Worm (Caenorhabditis elegans) whole organism, mixed stage, embryonic: ENCODE measurements around the gene T24C4.2.

Experiments used
- bed-3 ChIP-seq: fragments of 200-800 bp; sonication (Bioruptor generic); optimal IDR thresholded peaks from 3 replicates; lab custom pipeline; 2018; ENCODE audit warnings: mild to moderate bottlenecking, missing genetic modification characterization, moderate library complexity, missing compliant biosample characterization
- ceh-39 ChIP-seq: fragments of 150-350 bp; optimal IDR thresholded peaks from 2 replicates; lab custom pipeline; 2014; ENCODE audit warnings: missing biosample characterization, missing genetic modification characterization
- ceh-43 ChIP-seq: fragments of 200-800 bp; sonication (Bioruptor generic); optimal IDR thresholded peaks from 2 replicates; lab custom pipeline; 2018; ENCODE audit warnings: mild to moderate bottlenecking, missing genetic modification characterization, moderate library complexity, missing compliant biosample characterization
- ceh-83 ChIP-seq: fragments of 200-800 bp; sonication (Bioruptor generic); optimal IDR thresholded peaks from 2 replicates; lab custom pipeline; 2018; ENCODE audit warnings: mild to moderate bottlenecking, missing genetic modification characterization, missing compliant biosample characterization
- ces-1 ChIP-seq: fragments of 150-350 bp; optimal IDR thresholded peaks from 2 replicates; lab custom pipeline; 2014; ENCODE audit warnings: missing biosample characterization, missing genetic modification reagents, missing genetic modification characterization
- cnd-1 ChIP-seq: fragments of 200-800 bp; sonication (Bioruptor generic); optimal IDR thresholded peaks from 2 replicates; lab custom pipeline; 2018; ENCODE audit warnings: mild to moderate bottlenecking, missing genetic modification characterization, missing compliant biosample characterization
- drap-1 ChIP-seq: fragments of 200-800 bp; sonication (Bioruptor generic); optimal IDR thresholded peaks from 3 replicates; lab custom pipeline; 2018; ENCODE audit warnings: mild to moderate bottlenecking, missing genetic modification characterization, missing compliant biosample characterization
- elt-1 ChIP-seq: sonication (generic microtip); optimal IDR thresholded peaks from 2 replicates; lab custom pipeline; 2017; ENCODE audit warnings: missing genetic modification characterization, mild to moderate bottlenecking, missing compliant biosample characterization, antibody characterized with exemption, moderate library complexity, borderline replicate concordance; ENCODE audit not compliant: insufficient read depth
- elt-3 ChIP-seq: fragments of 150-350 bp; optimal IDR thresholded peaks from 2 replicates; lab custom pipeline; 2014; ENCODE audit warnings: missing biosample characterization, missing genetic modification characterization
- ham-2 ChIP-seq: fragments of 200-800 bp; sonication (Bioruptor generic); optimal IDR thresholded peaks from 2 replicates; lab custom pipeline; 2018; ENCODE audit warnings: mild to moderate bottlenecking, missing genetic modification characterization, missing compliant biosample characterization
- lin-13 ChIP-seq: fragments of 150-350 bp; optimal IDR thresholded peaks from 2 replicates; lab custom pipeline; 2014; ENCODE audit warnings: missing biosample characterization, missing genetic modification characterization
- lin-32 ChIP-seq: fragments of 200-800 bp; sonication (Bioruptor generic); optimal IDR thresholded peaks from 2 replicates; lab custom pipeline; 2018; ENCODE audit warnings: mild to moderate bottlenecking, missing genetic modification characterization, missing compliant biosample characterization
- lsy-2 ChIP-seq: fragments of 150-350 bp; optimal IDR thresholded peaks from 2 replicates; lab custom pipeline; 2014; ENCODE audit warnings: missing biosample characterization, missing genetic modification characterization
- mab-5 ChIP-seq: fragments of 150-350 bp; optimal IDR thresholded peaks from 2 replicates; lab custom pipeline; 2014; ENCODE audit warnings: missing biosample characterization, missing genetic modification characterization
- mep-1 ChIP-seq: fragments of 150-350 bp; optimal IDR thresholded peaks from 2 replicates; lab custom pipeline; 2017; ENCODE audit warnings: missing biosample characterization, missing genetic modification reagents, missing genetic modification characterization, inconsistent platforms
- mls-2 ChIP-seq: sonication (generic microtip); optimal IDR thresholded peaks from 2 replicates; lab custom pipeline; 2016; ENCODE audit warnings: mild to moderate bottlenecking, missing genetic modification characterization, moderate library complexity, missing compliant biosample characterization
- nhr-12 ChIP-seq: fragments of 150-350 bp; optimal IDR thresholded peaks from 2 replicates; lab custom pipeline; 2014; ENCODE audit warnings: missing biosample characterization, missing genetic modification characterization
- nhr-2 ChIP-seq: fragments of 150-350 bp; optimal IDR thresholded peaks from 2 replicates; lab custom pipeline; 2014; ENCODE audit warnings: missing biosample characterization, missing genetic modification characterization
- nhr-237 ChIP-seq: fragments of 150-350 bp; optimal IDR thresholded peaks from 2 replicates; lab custom pipeline; 2014; ENCODE audit warnings: missing biosample characterization, missing genetic modification characterization
- nhr-28 ChIP-seq: fragments of 150-350 bp; optimal IDR thresholded peaks from 2 replicates; lab custom pipeline; 2014; ENCODE audit warnings: missing biosample characterization, missing genetic modification characterization
- nhr-76 ChIP-seq: sonication (generic microtip); optimal IDR thresholded peaks from 2 replicates; lab custom pipeline; 2017; ENCODE audit warnings: missing biosample characterization, missing genetic modification characterization
- pha-4 ChIP-seq: fragments of 150-350 bp; optimal IDR thresholded peaks from 2 replicates; lab custom pipeline; 2018; ENCODE audit warnings: missing biosample characterization, missing genetic modification reagents, missing genetic modification characterization
- sem-2 ChIP-seq: fragments of 200-800 bp; sonication (Bioruptor generic); optimal IDR thresholded peaks from 2 replicates; lab custom pipeline; 2018; ENCODE audit warnings: mild to moderate bottlenecking, missing genetic modification characterization, missing compliant biosample characterization
- snpc-4 ChIP-seq: fragments of 150-350 bp; optimal IDR thresholded peaks from 2 replicates; lab custom pipeline; 2014; ENCODE audit warnings: missing biosample characterization, missing genetic modification characterization
- unc-120 ChIP-seq: sonication (generic microtip); optimal IDR thresholded peaks from 2 replicates; lab custom pipeline; 2017; ENCODE audit warnings: missing genetic modification characterization, missing compliant biosample characterization; ENCODE audit not compliant: poor library complexity, severe bottlenecking
- unc-39 ChIP-seq: fragments of 150-350 bp; optimal IDR thresholded peaks from 2 replicates; lab custom pipeline; 2014; ENCODE audit warnings: missing biosample characterization, missing genetic modification characterization
- unc-62 ChIP-seq: fragments of 150-350 bp; optimal IDR thresholded peaks from 2 replicates; lab custom pipeline; 2014; ENCODE audit warnings: missing biosample characterization, missing genetic modification reagents, missing genetic modification characterization
- ztf-11 ChIP-seq: fragments of 150-350 bp; optimal IDR thresholded peaks from 2 replicates; lab custom pipeline; 2014; ENCODE audit warnings: missing biosample characterization, missing genetic modification characterization

Gene T24C4.2

DNA sequence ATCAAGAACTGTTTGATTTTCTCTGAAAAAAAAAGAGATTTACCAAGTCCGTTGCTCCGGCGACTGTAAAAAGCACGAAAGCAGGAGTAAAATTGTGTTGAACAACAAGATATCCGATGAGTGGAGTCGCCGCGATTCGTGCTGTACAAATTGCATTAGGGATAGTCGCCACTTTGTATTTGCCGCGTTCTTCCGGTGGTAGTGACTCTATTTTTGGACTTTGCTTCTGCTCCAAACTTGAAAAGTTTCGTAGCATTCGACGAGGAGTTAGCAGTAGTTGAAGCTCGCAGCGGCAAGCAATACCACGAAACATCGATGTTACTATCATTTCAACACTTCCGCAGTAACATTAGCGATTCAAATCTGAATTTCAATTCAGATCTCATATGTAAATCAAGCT is 39.8 kb upstream of the T24C4.2 start, which contains the start of gene crls-1:
Gene crls-1, minus strand, starts transcription at position 363 of the 400 bp plus-strand sequence.
- TF ChIP-seq bed-3 (GFP tag; lab: Kevin White, UChicago) (no peak), mls-2 (tag; lab: Kevin White, UChicago) (no peak), nhr-12 (tag; lab: Kevin White, UChicago) (no peak), ceh-39 (no peak)

DNA sequence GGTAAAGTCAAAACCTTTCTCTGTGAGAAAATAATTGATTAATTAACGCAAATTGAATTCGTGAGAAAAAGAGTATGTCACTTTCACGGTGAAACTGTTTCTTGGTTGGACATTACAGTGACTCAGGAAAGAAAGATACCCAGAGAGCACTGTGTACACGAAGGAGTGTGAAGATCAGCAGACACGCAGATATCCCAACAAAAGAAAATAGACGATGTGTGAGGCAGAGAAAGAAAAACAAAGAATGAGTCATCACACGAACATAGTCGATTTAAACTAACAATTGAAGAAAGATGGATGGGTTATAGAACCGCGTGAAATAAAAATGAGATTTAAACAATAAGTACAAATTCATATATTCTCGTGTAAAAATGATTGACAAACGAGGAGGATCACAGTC is 38.2 kb upstream of the T24C4.2 start:
- TF ChIP-seq pha-4 (tag; lab: Kevin White, UChicago) (peak; percentile 60), nhr-237 (peak; percentile 24), ceh-39 (no peak)
- TF ChIP-seq, all 35 proteins: peak for 2

DNA sequence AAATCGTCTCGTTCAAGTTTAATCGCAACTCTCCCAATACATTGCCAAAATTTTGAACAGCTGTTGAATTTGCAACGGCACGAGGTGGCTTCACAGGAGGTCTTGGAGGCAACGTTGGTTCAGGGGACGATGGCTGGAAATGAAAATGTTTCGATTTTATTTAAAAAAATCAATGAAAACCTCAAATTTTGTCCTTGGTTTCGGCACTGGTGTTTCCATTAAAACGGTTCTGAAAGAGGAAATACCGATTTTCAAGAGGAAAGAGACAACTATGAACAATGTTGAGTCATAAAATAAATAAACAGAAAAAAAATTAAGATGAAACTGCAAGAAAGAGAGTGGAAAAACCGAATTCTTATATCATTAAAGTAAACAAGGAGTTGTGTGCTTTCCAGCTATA is 37.5 kb upstream of the T24C4.2 start, which contains the start of gene F23H11.4:
Gene F23H11.4, minus strand, starts transcription at position 229 of the 400 bp plus-strand sequence.
- TF ChIP-seq cnd-1 (no peak), nhr-2 (tag; lab: Kevin White, UChicago) (no peak), unc-39 (tag; lab: Kevin White, UChicago) (no peak), ceh-43 (GFP tag; lab: Kevin White, UChicago) (no peak), ceh-39 (no peak), elt-3 (no peak), mep-1 (no peak), nhr-76 (tag; lab: Kevin White, UChicago) (no peak), unc-120 (tag; lab: Kevin White, UChicago) (no peak), ham-2 (no peak), elt-1 (tag; lab: Kevin White, UChicago) (no peak), snpc-4 (tag; lab: Kevin White, UChicago) (no peak), lsy-2 (tag; lab: Kevin White, UChicago) (no peak), ces-1 (GFP tag; lab: Kevin White, UChicago) (no peak), mls-2 (tag; lab: Kevin White, UChicago) (no peak), lin-32 (GFP tag; lab: Kevin White, UChicago) (no peak), ztf-11 (tag; lab: Kevin White, UChicago) (no peak), drap-1 (GFP tag; lab: Kevin White, UChicago) (no peak), unc-62 (GFP tag; lab: Kevin White, UChicago) (no peak)

DNA sequence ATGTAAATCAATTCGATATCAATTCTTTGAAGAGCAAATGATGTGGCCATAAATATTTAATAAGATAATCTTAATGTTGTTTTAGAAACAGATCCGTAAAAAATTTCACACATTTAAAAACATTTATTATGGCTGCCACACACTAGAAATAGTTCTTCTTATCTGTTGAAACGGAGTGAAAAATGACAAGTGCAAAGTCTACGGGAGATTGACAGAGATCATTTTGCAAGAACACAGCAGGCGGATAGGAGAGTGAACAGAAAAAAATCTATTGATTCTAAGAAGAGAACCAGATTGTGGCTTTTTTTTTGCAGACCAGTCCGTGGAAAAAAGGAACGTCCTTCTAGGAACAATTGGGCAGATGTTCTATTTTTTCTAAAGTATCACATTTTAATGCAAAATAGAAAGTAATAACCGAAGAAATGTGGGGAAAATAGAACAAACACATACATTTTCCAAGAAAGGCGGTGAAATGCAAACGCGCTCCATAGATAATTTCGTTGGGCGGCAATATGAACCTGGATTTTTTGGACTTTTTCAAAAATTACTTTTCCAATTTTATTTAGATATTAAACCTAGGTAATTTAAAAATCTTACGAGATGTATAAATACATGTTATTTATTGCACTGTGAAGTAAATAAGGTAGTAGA is 32.0 kb upstream of the T24C4.2 start:
- TF ChIP-seq nhr-237 (no peak), pha-4 (tag; lab: Kevin White, UChicago) (no peak), ceh-83 (no peak), lin-13 (tag; lab: Kevin White, UChicago) (no peak), drap-1 (GFP tag; lab: Kevin White, UChicago) (no peak), nhr-2 (tag; lab: Kevin White, UChicago) (no peak), unc-62 (GFP tag; lab: Kevin White, UChicago) (no peak), lsy-2 (tag; lab: Kevin White, UChicago) (no peak), cnd-1 (no peak), elt-1 (tag; lab: Kevin White, UChicago) (no peak), nhr-12 (tag; lab: Kevin White, UChicago) (no peak), nhr-28 (tag; lab: Kevin White, UChicago) (no peak), elt-3 (no peak), sem-2 (GFP tag; lab: Kevin White, UChicago) (no peak), ham-2 (no peak), ceh-39 (no peak), mls-2 (tag; lab: Kevin White, UChicago) (no peak), ztf-11 (tag; lab: Kevin White, UChicago) (no peak)

DNA sequence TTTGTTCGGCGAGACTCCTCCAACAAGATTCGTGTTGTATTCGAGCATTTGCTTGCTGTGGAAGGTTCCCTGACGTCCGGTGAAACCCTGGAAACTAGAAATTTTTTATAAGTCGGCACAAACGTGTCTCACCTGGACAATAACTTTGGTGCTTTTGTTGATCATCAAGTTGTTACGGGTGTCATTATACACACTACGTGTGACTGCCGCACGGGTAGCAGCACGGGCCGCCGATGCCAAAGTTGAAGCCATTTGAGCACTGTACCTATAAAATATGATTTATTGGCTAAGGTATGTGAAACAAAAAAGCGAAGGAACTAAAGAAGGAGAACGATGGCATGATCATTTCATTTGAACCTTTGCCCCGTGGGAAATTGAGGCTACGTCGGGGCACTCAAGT is 31.4 kb upstream of the T24C4.2 start, which contains the start of gene sucl-2:
Gene sucl-2, minus strand, starts transcription at position 265 of the 400 bp plus-strand sequence.
- TF ChIP-seq snpc-4 (tag; lab: Kevin White, UChicago) (no peak), mep-1 (no peak), unc-120 (tag; lab: Kevin White, UChicago) (no peak), ztf-11 (tag; lab: Kevin White, UChicago) (no peak), nhr-76 (tag; lab: Kevin White, UChicago) (no peak), mab-5 (tag; lab: Kevin White, UChicago) (no peak), ceh-39 (no peak), cnd-1 (no peak), mls-2 (tag; lab: Kevin White, UChicago) (no peak), ceh-83 (no peak), nhr-12 (tag; lab: Kevin White, UChicago) (no peak), ces-1 (GFP tag; lab: Kevin White, UChicago) (no peak), ham-2 (no peak), nhr-28 (tag; lab: Kevin White, UChicago) (no peak)
- TF ChIP-seq, all 35 proteins: peak for 0
